Worm (Caenorhabditis elegans) whole organism, early embryonic: Measurements from ENCODE around the gene srxa-10.

Experiments used
- ceh-36 ChIP-seq: sonication (generic microtip); optimal IDR thresholded peaks from 2 replicates; lab custom pipeline; 2016; ENCODE audit warnings: missing genetic modification characterization, inconsistent platforms, missing compliant biosample characterization
- pes-1 ChIP-seq: fragments of 200-800 bp; sonication (Bioruptor generic); IDR thresholded peaks from 2 replicates; pipeline ENCODE4 v1.3.6; 2022; ENCODE audit warnings: missing genetic modification reagents, missing genetic modification characterization, missing compliant biosample characterization

DNA sequence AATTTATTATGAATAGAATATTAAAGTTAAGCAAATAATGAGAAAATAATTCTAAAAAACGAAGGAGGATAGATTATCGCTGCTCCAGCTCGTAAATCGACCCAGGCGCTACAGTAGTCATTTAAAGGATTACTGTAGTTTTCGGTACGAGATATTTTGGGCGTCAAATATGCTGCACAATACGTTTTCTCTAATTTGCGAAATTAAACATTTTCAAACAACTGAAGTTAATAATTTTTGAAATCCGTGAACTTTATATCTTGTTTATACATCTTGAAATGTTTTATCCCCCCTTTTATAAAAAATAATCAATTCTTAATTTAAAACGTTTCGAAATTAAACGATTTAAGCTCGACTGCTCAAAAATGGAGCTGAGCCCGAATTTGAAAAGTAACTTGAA, 49.7 kb upstream of the srxa-10 start, which contains the start of gene K11H3.2:
- TF ChIP-seq ceh-36 (tag; lab: Kevin White, UChicago), result no peak
- TF ChIP-seq pes-1 (GFP tag; lab: Robert Waterston, UW), result no peak
